Worm (Caenorhabditis elegans) whole organism, early embryonic: Measurements from ENCODE around the gene otpl-5.

Experiments used
- B0310.2 ChIP-seq: sonication (generic microtip); optimal IDR thresholded peaks from 2 replicates; lab custom pipeline; 2016; ENCODE audit warnings: mild to moderate bottlenecking, missing genetic modification characterization, missing compliant biosample characterization
- F13C5.2 ChIP-seq: sonication (generic microtip); optimal IDR thresholded peaks from 2 replicates; lab custom pipeline; 2017; ENCODE audit warnings: mild to moderate bottlenecking, missing genetic modification characterization, inconsistent platforms, missing compliant biosample characterization
- aly-1 ChIP-seq: sonication (generic microtip); optimal IDR thresholded peaks from 2 replicates; lab custom pipeline; 2016; ENCODE audit warnings: missing genetic modification characterization, missing compliant biosample characterization
- ama-1 ChIP-seq: fragments of 150-350 bp; optimal IDR thresholded peaks from 2 replicates; lab custom pipeline; 2014
- ceh-13 ChIP-seq: fragments of 200-800 bp; sonication (Bioruptor generic); optimal IDR thresholded peaks from 2 replicates; lab custom pipeline; 2018; ENCODE audit warnings: mild to moderate bottlenecking, missing genetic modification characterization, missing compliant biosample characterization
- ceh-36 ChIP-seq: sonication (generic microtip); optimal IDR thresholded peaks from 2 replicates; lab custom pipeline; 2016; ENCODE audit warnings: missing genetic modification characterization, inconsistent platforms, missing compliant biosample characterization
- ets-7 ChIP-seq: sonication (generic microtip); optimal IDR thresholded peaks from 2 replicates; lab custom pipeline; 2016; ENCODE audit warnings: missing genotype, missing genetic modification characterization, missing compliant biosample characterization
- flt-1 ChIP-seq: fragments of 200-800 bp; sonication (Bioruptor generic); IDR thresholded peaks from 2 replicates; pipeline ENCODE4 v1.3.6; 2022; ENCODE audit warnings: missing genetic modification characterization, missing compliant biosample characterization
- hmbx-1 ChIP-seq: sonication (generic microtip); optimal IDR thresholded peaks from 2 replicates; lab custom pipeline; 2016; ENCODE audit warnings: mild to moderate bottlenecking, missing genetic modification characterization, missing compliant biosample characterization
- hmg-4 ChIP-seq: fragments of 200-800 bp; sonication (Bioruptor generic); optimal IDR thresholded peaks from 2 replicates; lab custom pipeline; 2018; ENCODE audit warnings: mild to moderate bottlenecking, missing genetic modification characterization, missing compliant biosample characterization
- hnd-1 ChIP-seq: sonication (generic microtip); optimal IDR thresholded peaks from 2 replicates; lab custom pipeline; 2016; ENCODE audit warnings: missing genetic modification characterization, missing compliant biosample characterization
- pes-1 ChIP-seq: fragments of 200-800 bp; sonication (Bioruptor generic); IDR thresholded peaks from 2 replicates; pipeline ENCODE4 v1.3.6; 2022; ENCODE audit warnings: missing genetic modification reagents, missing genetic modification characterization, missing compliant biosample characterization
- scrt-1 ChIP-seq: fragments of 200-800 bp; sonication (Bioruptor generic); IDR thresholded peaks from 2 replicates; pipeline ENCODE4 v1.3.6; 2022; ENCODE audit warnings: missing genetic modification characterization, missing compliant biosample characterization
- sea-1 ChIP-seq: fragments of 200-800 bp; sonication (Bioruptor generic); conservative IDR thresholded peaks from 2 replicates; pipeline ENCODE4 v1.3.6; 2022; ENCODE audit warnings: missing genetic modification characterization, missing compliant biosample characterization
- tbx-11 ChIP-seq: fragments of 200-800 bp; sonication (Bioruptor generic); IDR thresholded peaks from 2 replicates; pipeline ENCODE4 v1.3.6; 2022; ENCODE audit warnings: missing genetic modification characterization, missing compliant biosample characterization
- tbx-37 ChIP-seq: fragments of 200-800 bp; sonication (Bioruptor generic); conservative IDR thresholded peaks from 2 replicates; pipeline ENCODE4 v1.3.6; 2022; ENCODE audit warnings: missing genetic modification reagents, missing genetic modification characterization, missing compliant biosample characterization
- tra-4 ChIP-seq: sonication (generic microtip); optimal IDR thresholded peaks from 2 replicates; lab custom pipeline; 2017; ENCODE audit warnings: missing genetic modification characterization, missing compliant biosample characterization

Gene otpl-5

ce11 chrV:8552460-8552859, 23.1 kb downstream of the otpl-5 start, which contains the start of gene acr-15:
acr-15 (plus strand) TSS chrV:8552695.
- TF ChIP-seq aly-1 (no peak), flt-1 (no peak), tbx-11 (GFP tag; lab: Robert Waterston, UW) (no peak), pes-1 (GFP tag; lab: Robert Waterston, UW) (no peak), tra-4 (no peak), ceh-13 (GFP tag; lab: Kevin White, UChicago) (no peak), ceh-36 (tag; lab: Kevin White, UChicago) (no peak), F13C5.2 (tag; lab: Kevin White, UChicago) (no peak), B0310.2 (tag; lab: Kevin White, UChicago) (no peak), tbx-37 (GFP tag; lab: Robert Waterston, UW) (no peak), scrt-1 (no peak), hmbx-1 (tag; lab: Kevin White, UChicago) (no peak)

ce11 chrV:8555955-8556354, 26.6 kb downstream of the otpl-5 start:
- TF ChIP-seq hmbx-1 (tag; lab: Kevin White, UChicago) (no peak), tbx-37 (GFP tag; lab: Robert Waterston, UW) (no peak), hnd-1 (tag; lab: Kevin White, UChicago) (no peak), hmg-4 (GFP tag; lab: Kevin White, UChicago) (no peak), F13C5.2 (tag; lab: Kevin White, UChicago) (no peak), ceh-13 (GFP tag; lab: Kevin White, UChicago) (no peak), tbx-11 (GFP tag; lab: Robert Waterston, UW) (no peak), flt-1 (no peak), ets-7 (no peak), ceh-36 (tag; lab: Kevin White, UChicago) (no peak), B0310.2 (tag; lab: Kevin White, UChicago) (no peak), ama-1 (lab: Kevin White, UChicago) (no peak), aly-1 (no peak), tra-4 (no peak), pes-1 (GFP tag; lab: Robert Waterston, UW) (no peak)

DNA sequence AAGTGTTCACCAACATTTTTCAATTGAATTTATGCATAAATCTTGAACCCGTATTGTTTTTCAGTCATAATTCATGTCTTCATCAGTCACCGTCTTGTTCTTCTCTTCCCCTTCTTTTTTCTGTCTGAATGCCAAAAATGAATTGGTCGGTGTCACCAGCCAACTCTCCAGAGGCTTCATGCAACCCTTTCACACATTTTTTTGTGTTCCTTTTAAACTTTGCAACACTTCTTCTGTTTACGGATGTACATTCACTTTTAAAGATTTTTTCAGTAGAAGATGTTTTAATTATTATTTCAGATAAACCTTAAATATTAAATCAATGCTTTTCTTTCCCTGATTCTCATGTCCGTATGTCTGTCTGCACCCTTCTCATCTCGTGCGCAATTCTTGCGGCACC, 31.6 kb downstream of the otpl-5 start, which contains the start of gene acr-16:
Gene acr-16 (plus strand): TSS at position 301 of the 400 bp plus-strand sequence.
- TF ChIP-seq ceh-13 (GFP tag; lab: Kevin White, UChicago) = no peak
- TF ChIP-seq ama-1 (lab: Kevin White, UChicago) = no peak
- no peak for TF ChIP-seq hnd-1 (tag; lab: Kevin White, UChicago)
- no peak for TF ChIP-seq tra-4
- TF ChIP-seq tbx-11 (GFP tag; lab: Robert Waterston, UW) = no peak
- no peak for TF ChIP-seq aly-1
- no peak for TF ChIP-seq B0310.2 (tag; lab: Kevin White, UChicago)
- no peak for TF ChIP-seq sea-1 (GFP tag; lab: Robert Waterston, UW)
- no peak for TF ChIP-seq pes-1 (GFP tag; lab: Robert Waterston, UW)
- no peak for TF ChIP-seq ets-7
- TF ChIP-seq flt-1 = no peak
- TF ChIP-seq hmg-4 (GFP tag; lab: Kevin White, UChicago) = no peak
- no peak for TF ChIP-seq hmbx-1 (tag; lab: Kevin White, UChicago)
- TF ChIP-seq ceh-36 (tag; lab: Kevin White, UChicago) = no peak
- TF ChIP-seq tbx-37 (GFP tag; lab: Robert Waterston, UW) = no peak
- TF ChIP-seq F13C5.2 (tag; lab: Kevin White, UChicago) = no peak
- no peak for TF ChIP-seq scrt-1

ce11 chrV:8565075-8565474, 35.8 kb downstream of the otpl-5 start, which contains the start of gene F25G6.8:
F25G6.8 (minus strand) TSS chrV:8565175.
- no peak for TF ChIP-seq pes-1 (GFP tag; lab: Robert Waterston, UW)
- no peak for TF ChIP-seq tbx-37 (GFP tag; lab: Robert Waterston, UW)
- TF ChIP-seq ama-1 (lab: Kevin White, UChicago) = no peak
- no peak for TF ChIP-seq hnd-1 (tag; lab: Kevin White, UChicago)
- TF ChIP-seq ceh-36 (tag; lab: Kevin White, UChicago) = no peak
- TF ChIP-seq scrt-1 = no peak
- no peak for TF ChIP-seq hmbx-1 (tag; lab: Kevin White, UChicago)
- TF ChIP-seq sea-1 (GFP tag; lab: Robert Waterston, UW) = no peak
- no peak for TF ChIP-seq tbx-11 (GFP tag; lab: Robert Waterston, UW)
- TF ChIP-seq hmg-4 (GFP tag; lab: Kevin White, UChicago) = no peak
- TF ChIP-seq aly-1 = no peak

- no peak for TF ChIP-seq scrt-1
- no peak for TF ChIP-seq ama-1 (lab: Kevin White, UChicago)
- no peak for TF ChIP-seq tbx-37 (GFP tag; lab: Robert Waterston, UW)
- no peak for TF ChIP-seq ets-7
- no peak for TF ChIP-seq aly-1
- no peak for TF ChIP-seq ceh-13 (GFP tag; lab: Kevin White, UChicago)
- TF ChIP-seq flt-1 = no peak
- no peak for TF ChIP-seq tbx-11 (GFP tag; lab: Robert Waterston, UW)
- TF ChIP-seq hnd-1 (tag; lab: Kevin White, UChicago) = no peak
- TF ChIP-seq sea-1 (GFP tag; lab: Robert Waterston, UW) = no peak
- no peak for TF ChIP-seq ceh-36 (tag; lab: Kevin White, UChicago)
- no peak for TF ChIP-seq hmbx-1 (tag; lab: Kevin White, UChicago)
- no peak for TF ChIP-seq F13C5.2 (tag; lab: Kevin White, UChicago)
- TF ChIP-seq tra-4 = no peak
- TF ChIP-seq B0310.2 (tag; lab: Kevin White, UChicago) = no peak
- no peak for TF ChIP-seq hmg-4 (GFP tag; lab: Kevin White, UChicago)
Measured at ce11 chrV:8569172-8569571, 39.9 kb downstream of the otpl-5 start.

DNA sequence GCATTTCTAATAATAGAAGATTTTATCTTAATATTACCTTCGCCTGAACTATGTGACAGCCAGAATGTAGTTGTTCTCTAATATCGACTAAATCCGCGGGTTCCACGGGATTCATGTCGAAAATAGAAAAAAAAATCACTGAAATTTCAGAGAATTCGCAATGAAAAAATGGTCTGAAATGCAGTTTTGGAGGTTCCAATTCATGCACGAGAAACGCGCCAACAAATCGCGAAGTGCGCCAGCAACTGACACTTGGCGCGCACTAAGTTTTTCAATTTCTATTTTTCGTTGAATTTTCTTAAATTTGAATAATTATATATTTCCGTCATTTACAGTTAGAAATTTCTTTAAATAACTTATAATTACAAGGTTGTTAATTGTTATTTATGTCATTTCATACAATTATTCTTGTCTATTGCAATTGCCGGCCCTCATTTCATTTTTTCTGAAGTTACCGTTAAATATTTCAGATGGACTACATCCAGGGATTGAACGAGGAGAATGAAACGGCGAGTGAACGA, 40.6 kb downstream of the otpl-5 start, which contains the start of the genes F25G6.9 and symk-1:
Gene F25G6.9 (minus strand): TSS at position 160 of the 521 bp plus-strand sequence.
Gene symk-1 (plus strand): TSS at position 471 of the 521 bp plus-strand sequence.
- TF ChIP-seq B0310.2 (tag; lab: Kevin White, UChicago) (no peak), ceh-36 (tag; lab: Kevin White, UChicago) (no peak), ets-7 (no peak), scrt-1 (no peak), hmg-4 (GFP tag; lab: Kevin White, UChicago) (no peak), hmbx-1 (tag; lab: Kevin White, UChicago) (no peak), aly-1 (no peak), F13C5.2 (tag; lab: Kevin White, UChicago) (no peak), tbx-37 (GFP tag; lab: Robert Waterston, UW) (no peak), sea-1 (GFP tag; lab: Robert Waterston, UW) (no peak), pes-1 (GFP tag; lab: Robert Waterston, UW) (no peak), ceh-13 (GFP tag; lab: Kevin White, UChicago) (no peak), ama-1 (lab: Kevin White, UChicago) (no peak), tbx-11 (GFP tag; lab: Robert Waterston, UW) (no peak), hnd-1 (tag; lab: Kevin White, UChicago) (no peak), flt-1 (no peak), tra-4 (no peak)
